Fruit fly (Drosophila melanogaster) whole organism: ENCODE measurements around the gene CG18231.

Source experiments
- CG8478 ChIP-seq: fragments of >200 bp; optimal IDR thresholded peaks from 2 replicates; lab custom pipeline; 2018; ENCODE audit warnings: inconsistent platforms
- Dll ChIP-seq: fragments of >200 bp; optimal IDR thresholded peaks from 2 replicates; lab custom pipeline; 2017
- EcR ChIP-seq, 2 experiments: fragments of >200 bp; optimal IDR thresholded peaks; 2 replicates each; lab custom pipeline; 2017; ENCODE audit warnings: missing biosample characterization in 2 of 2, missing genetic modification characterization in 2 of 2, missing genetic modification reagents in 2 of 2
- pan ChIP-seq: fragments of >200 bp; optimal IDR thresholded peaks from 2 replicates; lab custom pipeline; 2017
- psq ChIP-seq: fragments of >200 bp; optimal IDR thresholded peaks from 2 replicates; lab custom pipeline; 2017
- usp ChIP-seq: fragments of >200 bp; optimal IDR thresholded peaks from 2 replicates; lab custom pipeline; 2017; ENCODE audit warnings: missing biosample characterization, missing genetic modification characterization, mixed read lengths

Gene CG18231

dm6 chr3L:18637348-18637747 is 30.1 kb downstream of the CG18231 start:
- no peak for TF ChIP-seq usp (GFP tag; lab: Kevin White, UChicago)
- TF ChIP-seq CG8478 (lab: Kevin White, UChicago), result no peak
- no peak for TF ChIP-seq psq (lab: Kevin White, UChicago)
- no peak for TF ChIP-seq pan (lab: Kevin White, UChicago)
- TF ChIP-seq Dll (lab: Kevin White, UChicago), result no peak
- TF ChIP-seq EcR (GFP tag; optimal IDR thresholded peaks at IDR 0.05; lab: Kevin White, UChicago), result no peak

dm6 chr3L:18638043-18638442 is 30.8 kb downstream of the CG18231 start:
- TF ChIP-seq pan (lab: Kevin White, UChicago), result no peak
- TF ChIP-seq psq (lab: Kevin White, UChicago), result no peak
- TF ChIP-seq CG8478 (lab: Kevin White, UChicago), result no peak
- no peak for TF ChIP-seq Dll (lab: Kevin White, UChicago)
- no peak for TF ChIP-seq usp (GFP tag; lab: Kevin White, UChicago)
- no peak for TF ChIP-seq EcR (GFP tag; optimal IDR thresholded peaks at IDR 0.05; lab: Kevin White, UChicago)

dm6 chr3L:18638487-18638886 is 31.2 kb downstream of the CG18231 start:
- TF ChIP-seq EcR (GFP tag; optimal IDR thresholded peaks at IDR 0.05; lab: Kevin White, UChicago) (no peak), psq (lab: Kevin White, UChicago) (no peak), pan (lab: Kevin White, UChicago) (no peak), Dll (lab: Kevin White, UChicago) (no peak), usp (GFP tag; lab: Kevin White, UChicago) (no peak), CG8478 (lab: Kevin White, UChicago) (no peak)

dm6 chr3L:18640584-18641527 is 33.6 kb downstream of the CG18231 start:
- TF ChIP-seq usp (GFP tag; lab: Kevin White, UChicago) (no peak), Dll (lab: Kevin White, UChicago) (no peak), EcR (GFP tag; optimal IDR thresholded peaks at IDR 0.05; lab: Kevin White, UChicago) (no peak), psq (lab: Kevin White, UChicago) (no peak), CG8478 (lab: Kevin White, UChicago) (no peak), pan (lab: Kevin White, UChicago) (no peak)

dm6 chr3L:18643222-18643621 is 36.0 kb downstream of the CG18231 start:
- TF ChIP-seq CG8478 (lab: Kevin White, UChicago) (no peak), usp (GFP tag; lab: Kevin White, UChicago) (no peak), pan (lab: Kevin White, UChicago) (no peak), Dll (lab: Kevin White, UChicago) (no peak), psq (lab: Kevin White, UChicago) (no peak), EcR (GFP tag; optimal IDR thresholded peaks at IDR 0.05; lab: Kevin White, UChicago) (no peak)

- TF ChIP-seq EcR (GFP tag; optimal IDR thresholded peaks at IDR 0.05; lab: Kevin White, UChicago) (no peak), usp (GFP tag; lab: Kevin White, UChicago) (no peak), Dll (lab: Kevin White, UChicago) (no peak), psq (lab: Kevin White, UChicago) (no peak), pan (lab: Kevin White, UChicago) (no peak), CG8478 (lab: Kevin White, UChicago) (no peak)
Observed at dm6 chr3L:18653737-18654136, 46.5 kb downstream of the CG18231 start.
